Fruit fly (Drosophila melanogaster): ENCODE measurements around the gene Acp95EF.

Gene Acp95EF

DNA sequence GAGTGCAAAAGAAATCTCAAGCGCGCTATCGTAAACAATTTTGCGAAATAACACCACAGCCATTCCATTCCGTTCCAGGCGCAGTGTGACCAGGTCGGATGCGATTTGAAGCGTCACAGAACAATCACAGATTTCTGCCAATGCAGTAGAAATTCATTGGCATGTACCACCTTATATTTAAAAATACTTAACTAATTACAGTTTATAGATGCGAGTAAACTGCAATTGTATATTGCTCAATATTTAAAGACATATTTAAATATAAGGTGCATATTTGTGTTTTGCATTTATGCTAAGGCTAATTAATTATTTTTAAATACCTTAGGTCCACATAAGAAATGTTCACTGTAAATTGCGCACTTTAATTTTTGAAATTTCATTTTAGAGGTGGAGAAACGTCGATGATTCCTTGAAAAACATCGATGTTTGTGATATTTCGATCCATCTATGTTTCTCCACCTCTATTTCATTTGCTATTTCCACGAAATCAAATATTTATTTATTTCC, 35.3 kb upstream of the Acp95EF start, which contains the start of the genes SMC6 and CG6204 (continued):
- TF ChIP-seq CTCF (GFP tag; optimal IDR thresholded peaks at IDR 0.05) (peak; percentile 45), CG32767 (GFP tag; IDR thresholded peaks at IDR 0.05) (peak; percentile 89), ttk (GFP tag; IDR thresholded peaks at IDR 0.05) (peak; percentile 89), Awh (GFP tag; IDR thresholded peaks at IDR 0.05) (peak; percentile 93), gsb-n (tag; optimal IDR thresholded peaks at IDR 0.05) (peak; percentile 93), dm (GFP tag; optimal IDR thresholded peaks at IDR 0.05) (peak; percentile 61), HLH4C (GFP tag; IDR thresholded peaks at IDR 0.05; ENCODE audit: partially characterized antibody) (no peak), CG33557 (GFP tag; optimal IDR thresholded peaks at IDR 0.05) (peak; percentile 87), chif (GFP tag; optimal IDR thresholded peaks at IDR 0.05) (peak; percentile 83 to 91), Optix (GFP tag; IDR thresholded peaks at IDR 0.05) (no peak), ewg (GFP tag; optimal IDR thresholded peaks at IDR 0.05) (peak; percentile 85), gt (GFP tag; IDR thresholded peaks at IDR 0.05) (peak; percentile 67; the same call in 1 of the 2 replicates), otp (GFP tag; IDR thresholded peaks at IDR 0.05) (peak; percentile 84), CG9437 (GFP tag; optimal IDR thresholded peaks at IDR 0.05) (peak; percentile 84), MTF-1 (GFP tag; optimal IDR thresholded peaks at IDR 0.05; ENCODE audit: borderline replicate concordance) (peak; percentile 78), danr (GFP tag; IDR thresholded peaks at IDR 0.05) (peak; percentile 86), D (optimal IDR thresholded peaks at IDR 0.05) (no peak), D (GFP tag; optimal IDR thresholded peaks at IDR 0.05) (peak; percentile 80), bsh (GFP tag; optimal IDR thresholded peaks at IDR 0.05) (peak; percentile 72 to 94), ato (GFP tag; IDR thresholded peaks at IDR 0.05; ENCODE audit: partially characterized antibody) (no peak), HLH54F (GFP tag; optimal IDR thresholded peaks at IDR 0.05) (peak; percentile 82), cg (GFP tag; optimal IDR thresholded peaks at IDR 0.05) (no peak), CG42726 (GFP tag; IDR thresholded peaks at IDR 0.05; ENCODE audit: partially characterized antibody) (no peak), ranshi (GFP tag; IDR thresholded peaks at IDR 0.05) (peak; percentile 95), Lpt (GFP tag; optimal IDR thresholded peaks at IDR 0.05) (no peak), Trl (optimal IDR thresholded peaks at IDR 0.05) (no peak), Trl (GFP tag; optimal IDR thresholded peaks at IDR 0.05) (peak; percentile 79), CG15601 (tag; optimal IDR thresholded peaks at IDR 0.05) (peak; percentile 87), Hand (GFP tag; optimal IDR thresholded peaks at IDR 0.05) (peak; percentile 80), sc (optimal IDR thresholded peaks at IDR 0.05) (no peak), sc (GFP tag; optimal IDR thresholded peaks at IDR 0.05) (peak; percentile 78), odd (GFP tag; optimal IDR thresholded peaks at IDR 0.05) (peak; percentile 84), CG8478 (optimal IDR thresholded peaks at IDR 0.05) (no peak), BtbVII (GFP tag; optimal IDR thresholded peaks at IDR 0.05) (peak; percentile 84), Pdp1 (GFP tag; optimal IDR thresholded peaks at IDR 0.05) (peak; percentile 87 to 91), Hey (tag; optimal IDR thresholded peaks at IDR 0.05) (peak; percentile 35), ham (GFP tag; IDR thresholded peaks at IDR 0.05) (peak; percentile 85), CG8281 (tag; optimal IDR thresholded peaks at IDR 0.05) (peak; percentile 81), caup (GFP tag; optimal IDR thresholded peaks at IDR 0.05; ENCODE audit: severe bottlenecking) (peak; percentile 89), sens (GFP tag) (peak; percentile 98), lilli (GFP tag; optimal IDR thresholded peaks at IDR 0.05) (peak; percentile 95), Nf-YB (GFP tag; optimal IDR thresholded peaks at IDR 0.05) (peak; percentile 80), lbe (GFP tag; optimal IDR thresholded peaks at IDR 0.05) (peak; percentile 91), gce (GFP tag; IDR thresholded peaks at IDR 0.05) (peak; percentile 92), wek (GFP tag; optimal IDR thresholded peaks at IDR 0.05) (peak; percentile 70), slbo (GFP tag; IDR thresholded peaks at IDR 0.05) (peak; percentile 97), Bteb2 (GFP tag; optimal IDR thresholded peaks at IDR 0.05) (peak; percentile 90), CG10565 (GFP tag; optimal IDR thresholded peaks at IDR 0.05) (peak; percentile 52), Lim3 (GFP tag; IDR thresholded peaks at IDR 0.05) (peak; percentile 60), repo (GFP tag; optimal IDR thresholded peaks at IDR 0.05) (peak; percentile 68), Mad (GFP tag; optimal IDR thresholded peaks at IDR 0.05) (peak; percentile 79), knrl (GFP tag; IDR thresholded peaks at IDR 0.05; ENCODE audit: partially characterized antibody) (peak; percentile 19; the same call in 1 of the 3 replicates)

Measured in whole organism, embryonic.